Worm (Caenorhabditis elegans): Measurements from ENCODE around the gene wago-5.

- TF ChIP-seq daf-8 (GFP tag; IDR thresholded peaks at IDR 0.05) (no peak), egl-27 (tag; optimal IDR thresholded peaks at IDR 0.05) (no peak), zip-11 (GFP tag; IDR thresholded peaks at IDR 0.05) (no peak), ces-1 (GFP tag; optimal IDR thresholded peaks at IDR 0.05) (no peak)
Measured at ce11 chrII:5841866-5842265, 26.6 kb upstream of the wago-5 start, which contains the start of gene nep-25.

Measured in whole organism, L4 larva.